Worm (Caenorhabditis elegans): ENCODE data around the gene C08F11.7.
"Not testable (repeated sequence)": the region's sequence is repeated elsewhere in the genome, so short reads cannot be mapped to it uniquely, and the experiment has no call there.

Gene C08F11.7

DNA sequence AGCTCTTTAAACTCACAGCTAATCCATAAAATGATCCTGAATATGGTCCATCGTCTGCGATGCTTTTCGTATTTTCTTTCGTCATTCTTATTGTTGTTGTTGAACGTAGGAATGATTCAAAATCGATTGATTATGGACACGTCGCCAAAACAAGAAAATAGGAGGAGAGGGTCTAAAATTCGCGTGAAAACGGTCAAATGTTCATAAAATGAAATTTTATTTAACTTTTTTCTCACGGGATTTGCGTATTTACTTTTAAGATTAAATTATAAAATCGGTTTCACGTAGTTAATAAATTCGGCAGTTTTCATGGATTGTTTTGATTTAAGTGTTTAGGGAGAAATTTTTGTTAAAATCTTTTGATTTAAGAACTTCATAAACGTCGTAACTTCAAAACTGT is 12.1 kb downstream of the C08F11.7 start, which contains the start of gene C08F11.10:
Gene C08F11.10 (minus strand): TSS at position 101 of the 400 bp plus-strand sequence.
- TF ChIP-seq ceh-2 (tag; optimal IDR thresholded peaks at IDR 0.05) (no peak), madf-2 (tag; optimal IDR thresholded peaks at IDR 0.05) (no peak), fax-1 (tag; optimal IDR thresholded peaks at IDR 0.05) (no peak), ceh-9 (tag; optimal IDR thresholded peaks at IDR 0.05) (no peak), ets-4 (tag; optimal IDR thresholded peaks at IDR 0.05) (no peak), pha-2 (tag; optimal IDR thresholded peaks at IDR 0.05) (no peak), tbx-2 (tag; optimal IDR thresholded peaks at IDR 0.05) (no peak), unc-86 (tag; optimal IDR thresholded peaks at IDR 0.05) (no peak), T23F11.4 (GFP tag; optimal IDR thresholded peaks at IDR 0.05) (no peak)

DNA sequence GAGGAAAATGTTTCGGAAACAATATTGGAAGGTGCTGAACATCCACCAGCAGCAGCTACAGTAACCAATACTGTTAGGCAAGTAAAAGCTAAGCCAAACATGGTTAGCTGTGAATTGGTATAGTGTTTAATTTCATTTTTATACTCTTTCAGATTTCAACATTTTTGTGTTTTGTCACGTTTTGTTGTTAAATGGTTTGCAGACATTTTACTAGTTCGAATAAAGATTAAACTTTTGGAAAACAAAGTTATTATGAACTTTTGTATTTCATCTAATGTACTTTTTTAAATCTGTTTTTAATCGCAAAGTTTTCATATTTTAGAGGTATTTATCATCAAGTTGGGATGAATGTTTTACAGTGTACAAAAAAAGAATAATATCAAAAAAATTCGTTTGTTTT is 13.2 kb downstream of the C08F11.7 start, which contains the start of gene C08F11.17:
Gene C08F11.17 (minus strand): TSS at position 101 of the 400 bp plus-strand sequence.
- no peak for TF ChIP-seq pros-1 (tag; optimal IDR thresholded peaks at IDR 0.05)
- no peak for TF ChIP-seq ceh-22 (tag; optimal IDR thresholded peaks at IDR 0.05)
- TF ChIP-seq F13H6.1 (tag; optimal IDR thresholded peaks at IDR 0.05): no peak
- no peak for TF ChIP-seq lim-6 (tag; optimal IDR thresholded peaks at IDR 0.05)
- TF ChIP-seq ceh-45 (GFP tag; IDR thresholded peaks at IDR 0.05): no peak
- TF ChIP-seq ets-4 (tag; optimal IDR thresholded peaks at IDR 0.05): no peak
- TF ChIP-seq ahr-1 (tag; optimal IDR thresholded peaks at IDR 0.05): no peak
- no peak for TF ChIP-seq K09A11.1 (tag; optimal IDR thresholded peaks at IDR 0.05; ENCODE audit: insufficient read depth)
- TF ChIP-seq unc-3 (GFP tag; conservative IDR thresholded peaks at IDR 0.05): no peak
- TF ChIP-seq unc-3 (tag; optimal IDR thresholded peaks at IDR 0.05): no peak
- no peak for TF ChIP-seq hlh-8 (tag; optimal IDR thresholded peaks at IDR 0.05)
- no peak for TF ChIP-seq ceh-9 (tag; optimal IDR thresholded peaks at IDR 0.05)
- no peak for TF ChIP-seq pat-9 (tag; optimal IDR thresholded peaks at IDR 0.05)
- TF ChIP-seq ceh-2 (tag; optimal IDR thresholded peaks at IDR 0.05): no peak
- no peak for TF ChIP-seq elt-2 (tag; optimal IDR thresholded peaks at IDR 0.05)
- TF ChIP-seq npax-4 (tag; optimal IDR thresholded peaks at IDR 0.05): no peak
- TF ChIP-seq ceh-31 (tag; optimal IDR thresholded peaks at IDR 0.05): no peak
- no peak for TF ChIP-seq unc-55 (GFP tag; optimal IDR thresholded peaks at IDR 0.05)
- no peak for TF ChIP-seq elt-4 (tag; optimal IDR thresholded peaks at IDR 0.05)
- no peak for TF ChIP-seq dve-1 (tag; optimal IDR thresholded peaks at IDR 0.05)
- no peak for TF ChIP-seq hlh-15 (tag; optimal IDR thresholded peaks at IDR 0.05)

DNA sequence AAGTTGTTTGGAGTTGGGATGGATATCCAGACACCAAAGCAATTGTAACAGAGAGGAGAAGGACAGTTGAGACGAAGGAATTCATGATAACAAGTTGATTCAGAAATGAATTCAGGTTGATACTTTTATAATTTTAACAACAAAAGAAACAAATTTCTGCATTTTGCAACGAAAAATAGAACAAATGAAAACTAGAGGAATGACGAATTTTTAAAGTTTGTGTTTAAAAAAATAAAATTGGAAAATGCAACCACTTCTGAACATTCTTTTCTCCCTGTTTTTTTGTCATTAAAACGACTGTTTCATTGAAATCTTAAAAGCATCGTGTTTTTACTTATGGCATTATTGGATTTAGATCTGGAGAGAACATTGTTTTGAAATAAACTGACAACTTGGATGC is 14.3 kb downstream of the C08F11.7 start, which contains the start of gene C08F11.12:
Gene C08F11.12 (minus strand): TSS at position 101 of the 400 bp plus-strand sequence.
- TF ChIP-seq unc-3 (GFP tag; conservative IDR thresholded peaks at IDR 0.05); unc-3 (tag; optimal IDR thresholded peaks at IDR 0.05); lin-11 (tag; optimal IDR thresholded peaks at IDR 0.05); gmeb-2 (tag; optimal IDR thresholded peaks at IDR 0.05): not testable (repeated sequence)

ce11 chrIV:13652023-13652422 is 14.9 kb downstream of the C08F11.7 start, which contains the start of gene Y45F10C.6:
TSS of gene Y45F10C.6 (plus strand) at chrIV:13652323.
- not testable (repeated sequence) for TF ChIP-seq sox-4 (tag; optimal IDR thresholded peaks at IDR 0.05); pag-3 (tag; optimal IDR thresholded peaks at IDR 0.05; ENCODE audit: borderline replicate concordance); sdc-2 (tag; optimal IDR thresholded peaks at IDR 0.05)

DNA sequence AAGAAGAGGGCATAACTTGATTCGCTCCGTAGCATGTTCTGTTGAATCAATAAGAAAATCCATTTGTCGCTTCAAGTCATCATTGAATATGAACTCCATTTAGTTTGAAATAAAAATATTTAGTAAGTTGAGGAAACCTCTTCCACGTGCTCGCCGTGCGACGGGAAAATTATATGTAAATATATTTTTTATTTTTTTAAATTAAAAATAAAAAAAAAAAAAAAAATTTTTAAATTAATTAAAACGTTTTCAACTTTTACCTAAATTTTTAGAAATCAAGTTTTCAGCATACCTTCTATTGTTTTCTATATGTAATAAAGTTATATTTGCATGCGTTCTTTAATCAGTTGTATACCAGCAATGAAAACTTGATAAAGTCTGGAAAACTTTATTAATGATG is 22.4 kb downstream of the C08F11.7 start, which contains the start of gene Y45F10C.1:
Gene Y45F10C.1 (minus strand): TSS at position 101 of the 400 bp plus-strand sequence.
- TF ChIP-seq ceh-24 (tag; optimal IDR thresholded peaks at IDR 0.05); ahr-1 (tag; optimal IDR thresholded peaks at IDR 0.05); ceh-19 (GFP tag; optimal IDR thresholded peaks at IDR 0.05): not testable (repeated sequence)
